Worm (Caenorhabditis elegans) whole organism, late embryonic: ENCODE data around the gene B0546.3.

Source experiments
- ama-1 ChIP-seq: fragments of 150-350 bp; optimal IDR thresholded peaks from 2 replicates; lab custom pipeline; 2014
- ceh-14 ChIP-seq: sonication (generic microtip); optimal IDR thresholded peaks from 2 replicates; lab custom pipeline; 2016; ENCODE audit warnings: missing genotype, missing genetic modification characterization, missing compliant biosample characterization
- ceh-22 ChIP-seq: sonication (generic microtip); optimal IDR thresholded peaks from 2 replicates; lab custom pipeline; 2017; ENCODE audit warnings: missing biosample characterization, missing genetic modification characterization
- dmd-4 ChIP-seq: sonication (generic microtip); optimal IDR thresholded peaks from 2 replicates; lab custom pipeline; 2016; ENCODE audit warnings: borderline replicate concordance, missing genetic modification characterization, missing compliant biosample characterization
- elt-2 ChIP-seq: sonication (generic microtip); optimal IDR thresholded peaks from 2 replicates; lab custom pipeline; 2016; ENCODE audit warnings: missing genetic modification reagents, missing genetic modification characterization, missing compliant biosample characterization
- ets-4 ChIP-seq: sonication (generic microtip); optimal IDR thresholded peaks from 2 replicates; lab custom pipeline; 2016; ENCODE audit warnings: missing genetic modification characterization, missing compliant biosample characterization
- lin-11 ChIP-seq: fragments of 200-800 bp; sonication (Bioruptor generic); optimal IDR thresholded peaks from 2 replicates; lab custom pipeline; 2018; ENCODE audit warnings: mild to moderate bottlenecking, missing genetic modification characterization, missing compliant biosample characterization
- nfya-1 ChIP-seq: sonication (generic microtip); optimal IDR thresholded peaks from 2 replicates; lab custom pipeline; 2017; ENCODE audit warnings: missing genetic modification characterization, mild to moderate bottlenecking, missing compliant biosample characterization, antibody characterized with exemption, moderate library complexity
- nhr-11 ChIP-seq: fragments of 150-350 bp; optimal IDR thresholded peaks from 2 replicates; lab custom pipeline; 2014; ENCODE audit warnings: missing biosample characterization, missing genetic modification characterization
- nhr-232 ChIP-seq: sonication (generic microtip); optimal IDR thresholded peaks from 2 replicates; lab custom pipeline; 2016; ENCODE audit warnings: missing genetic modification characterization, missing compliant biosample characterization
- pha-4 ChIP-seq: fragments of 150-350 bp; optimal IDR thresholded peaks from 2 replicates; lab custom pipeline; 2018; ENCODE audit warnings: missing biosample characterization, missing genetic modification reagents, missing genetic modification characterization
- rnt-1 ChIP-seq: sonication (generic microtip); optimal IDR thresholded peaks from 2 replicates; lab custom pipeline; 2016; ENCODE audit warnings: missing genetic modification characterization, missing compliant biosample characterization

DNA sequence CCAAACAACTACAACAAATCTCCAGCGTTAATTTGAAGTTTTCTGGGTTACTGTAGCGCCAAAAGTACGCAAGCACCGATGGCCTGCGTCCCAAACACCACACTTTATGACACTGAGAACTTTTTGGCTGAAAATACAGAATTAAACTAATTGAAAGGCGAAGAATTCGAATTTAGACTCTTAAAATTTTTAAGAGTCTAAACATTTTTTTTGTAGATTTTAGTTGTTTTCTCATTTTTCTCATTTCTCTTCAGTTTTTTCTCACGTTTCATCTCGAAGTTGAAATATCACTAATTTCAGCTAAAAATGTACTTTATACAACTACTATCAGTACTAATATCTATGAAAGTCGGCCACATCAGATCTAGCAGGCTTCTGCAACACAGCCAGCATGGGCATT, 32.7 kb upstream of the B0546.3 start, which contains the start of gene lgc-9:
- TF ChIP-seq nhr-232 (tag; lab: Kevin White, UChicago) (no peak), ceh-14 (tag; lab: Kevin White, UChicago) (no peak), rnt-1 (tag; lab: Kevin White, UChicago) (no peak), nhr-11 (no peak), lin-11 (tag; lab: Kevin White, UChicago) (no peak), ceh-22 (no peak), dmd-4 (tag; lab: Kevin White, UChicago) (no peak), pha-4 (tag; lab: Kevin White, UChicago) (no peak), elt-2 (no peak), ama-1 (no peak), nfya-1 (no peak), ets-4 (no peak)
